Fruit fly (Drosophila melanogaster) whole organism, prepupa: ENCODE results near the gene Tsp74F.

ENCODE experiments used
- CG11294 ChIP-seq: fragments of 200-800 bp; sonication (Bioruptor generic); IDR thresholded peaks from 2 replicates; pipeline ENCODE4 v1.3.6; 2022; ENCODE audit warnings: missing biosample characterization, missing genetic modification characterization
- CG11902 ChIP-seq: fragments of 200-800 bp; sonication (Bioruptor generic); optimal IDR thresholded peaks from 3 replicates; lab custom pipeline; 2016; ENCODE audit warnings: missing biosample characterization, missing genetic modification characterization
- CG16779 ChIP-seq: fragments of 200-800 bp; sonication (Bioruptor generic); optimal IDR thresholded peaks from 3 replicates; lab custom pipeline; 2017; ENCODE audit warnings: missing biosample characterization, mild to moderate bottlenecking, missing genetic modification characterization
- CG3032 ChIP-seq: fragments of 200-800 bp; optimal IDR thresholded peaks from 2 replicates; lab custom pipeline; 2019; ENCODE audit warnings: missing biosample characterization, mild to moderate bottlenecking, missing genetic modification characterization, moderate library complexity
- CG32006 ChIP-seq: fragments of 200-800 bp; sonication (Bioruptor generic); optimal IDR thresholded peaks from 3 replicates; lab custom pipeline; 2017; ENCODE audit warnings: missing biosample characterization, mild to moderate bottlenecking, missing genetic modification characterization
- CG6808 ChIP-seq: fragments of 200-800 bp; sonication (Bioruptor generic); optimal IDR thresholded peaks from 3 replicates; lab custom pipeline; 2017; ENCODE audit warnings: missing biosample characterization, missing genetic modification characterization, mild to moderate bottlenecking, moderate library complexity, missing genetic modification reagents
- CG6854 ChIP-seq: fragments of 200-800 bp; sonication (Bioruptor generic); optimal IDR thresholded peaks from 2 replicates; lab custom pipeline; 2017; ENCODE audit warnings: missing biosample characterization, mild to moderate bottlenecking, missing genetic modification characterization
- CG8119 ChIP-seq: fragments of 200-800 bp; sonication (Bioruptor generic); IDR thresholded peaks from 3 replicates; pipeline ENCODE4 v1.3.6; 2022; ENCODE audit warnings: missing biosample characterization, missing genetic modification characterization
- Eip78C ChIP-seq: fragments of 200-800 bp; sonication (Bioruptor generic); peaks from one replicate; lab custom pipeline; 2016; ENCODE audit warnings: missing biosample characterization, missing genetic modification characterization
- Met ChIP-seq: fragments of 200-800 bp; sonication (Bioruptor generic); optimal IDR thresholded peaks from 3 replicates; lab custom pipeline; 2016; ENCODE audit warnings: missing biosample characterization, missing genetic modification characterization
- OdsH ChIP-seq: fragments of 200-800 bp; sonication (Bioruptor generic); optimal IDR thresholded peaks from 3 replicates; lab custom pipeline; 2016; ENCODE audit warnings: missing biosample characterization, missing genetic modification characterization
- Smox ChIP-seq: fragments of 200-800 bp; sonication (Bioruptor generic); optimal IDR thresholded peaks from 3 replicates; lab custom pipeline; 2016; ENCODE audit warnings: missing biosample characterization, missing genetic modification characterization
- Sox14 ChIP-seq: fragments of 200-800 bp; sonication (Bioruptor generic); optimal IDR thresholded peaks from 3 replicates; lab custom pipeline; 2016; ENCODE audit warnings: missing biosample characterization, missing genetic modification characterization
- achi ChIP-seq: fragments of 200-800 bp; sonication (Bioruptor generic); optimal IDR thresholded peaks from 3 replicates; lab custom pipeline; 2016; ENCODE audit warnings: missing biosample characterization, missing genetic modification characterization
- eg ChIP-seq: fragments of 200-800 bp; sonication (Bioruptor generic); IDR thresholded peaks from 3 replicates; pipeline ENCODE4 v1.3.6; 2022; ENCODE audit warnings: missing biosample characterization, missing genetic modification characterization
- esn ChIP-seq: fragments of 200-800 bp; sonication (Bioruptor generic); optimal IDR thresholded peaks from 2 replicates; lab custom pipeline; 2016; ENCODE audit warnings: missing biosample characterization, mild to moderate bottlenecking, missing genetic modification characterization, moderate library complexity
- fkh ChIP-seq: fragments of 200-800 bp; sonication (Bioruptor generic); optimal IDR thresholded peaks from 3 replicates; lab custom pipeline; 2017; ENCODE audit warnings: missing biosample characterization, mild to moderate bottlenecking, missing genetic modification characterization, moderate library complexity
- svp ChIP-seq: fragments of 200-800 bp; sonication (Bioruptor generic); peaks from one replicate; lab custom pipeline; 2016; ENCODE audit warnings: missing biosample characterization, missing genetic modification characterization
- topi ChIP-seq: fragments of 200-800 bp; sonication (Bioruptor generic); optimal IDR thresholded peaks from 3 replicates; lab custom pipeline; 2016; ENCODE audit warnings: missing biosample characterization, missing genetic modification characterization

The Tsp74F gene

dm6 chr3L:17846169-17846981 lies 49.3 kb downstream of the Tsp74F start, which contains the start of the genes MED19 and CG7430 (continued):
- TF ChIP-seq fkh (GFP tag; lab: Kevin White, UChicago) (no peak), CG11294 (GFP tag; lab: Robert Waterston, UW) (no peak), Met (GFP tag; lab: Kevin White, UChicago) (no peak), CG6808 (no peak), CG8119 (GFP tag; lab: Robert Waterston, UW) (peak; percentile 33; the same call in 1 of the 3 replicates), svp (GFP tag; lab: Kevin White, UChicago) (peak; percentile 69), CG11902 (GFP tag; lab: Kevin White, UChicago) (no peak), topi (GFP tag; lab: Kevin White, UChicago) (no peak), CG16779 (tag; lab: Kevin White, UChicago) (no peak)
- TF ChIP-seq, all 60 proteins: peak for 14

dm6 chr3L:17842892-17843703 lies 52.6 kb downstream of the Tsp74F start, which contains the start of gene CG5567:
Gene CG5567, minus strand, starts transcription at chr3L:17843544.
- TF ChIP-seq eg (peak; percentile 33; the same call in 1 of the 3 replicates), CG3032 (peak; percentile 74), Smox (no peak), CG6854 (GFP tag; lab: Kevin White, UChicago) (no peak), svp (GFP tag; lab: Kevin White, UChicago) (peak; percentile 72), Eip78C (GFP tag; lab: Kevin White, UChicago) (peak; percentile 56), Sox14 (GFP tag; lab: Kevin White, UChicago) (peak; percentile 14), achi (GFP tag; lab: Kevin White, UChicago) (peak; percentile 98), OdsH (no peak), CG32006 (GFP tag; lab: Kevin White, UChicago) (peak; percentile 28), esn (GFP tag; lab: Kevin White, UChicago) (peak; percentile 16)
